Fruit fly (Drosophila melanogaster) Kc167 (cell line): ENCODE results near the gene CG3819.

Experiments
- Myc ChIP-seq: fragments of >200 bp; optimal IDR thresholded peaks from 2 replicates; lab custom pipeline; 2017; ENCODE audit warnings: missing external identifiers
- Sin3A ChIP-seq: fragments of >200 bp; optimal IDR thresholded peaks from 2 replicates; lab custom pipeline; 2018; ENCODE audit warnings: missing external identifiers
- h ChIP-seq: fragments of >200 bp; optimal IDR thresholded peaks from 3 replicates; lab custom pipeline; 2018; ENCODE audit warnings: missing external identifiers
- insv ChIP-seq: fragments of >200 bp; optimal IDR thresholded peaks from 3 replicates; lab custom pipeline; 2018; ENCODE audit warnings: missing external identifiers
- psq ChIP-seq: fragments of >200 bp; optimal IDR thresholded peaks from 2 replicates; lab custom pipeline; 2017; ENCODE audit warnings: missing external identifiers
- ttk ChIP-seq: sonication (Bioruptor generic); optimal IDR thresholded peaks from 2 replicates; lab custom pipeline; 2017; ENCODE audit warnings: missing external identifiers

Gene CG3819

dm6 chr3L:18922086-18922485 is at the start of gene CG3819:
CG3819 (minus strand) TSS chr3L:18922108.
- TF ChIP-seq Sin3A (lab: Kevin White, UChicago) (no peak), psq (lab: Kevin White, UChicago) (no peak), insv (lab: Kevin White, UChicago) (no peak), Myc (lab: Kevin White, UChicago) (no peak), ttk (lab: Kevin White, UChicago) (no peak)

- no peak for TF ChIP-seq insv (lab: Kevin White, UChicago)
- TF ChIP-seq h (lab: Kevin White, UChicago) = no peak
- TF ChIP-seq Sin3A (lab: Kevin White, UChicago) = no peak
- TF ChIP-seq psq (lab: Kevin White, UChicago) = no peak
- TF ChIP-seq ttk (lab: Kevin White, UChicago) = no peak
- no peak for TF ChIP-seq Myc (lab: Kevin White, UChicago)
Measured at dm6 chr3L:18968193-18968969, 46.5 kb upstream of the CG3819 start.

- TF ChIP-seq Sin3A (lab: Kevin White, UChicago) = no peak
- no peak for TF ChIP-seq ttk (lab: Kevin White, UChicago)
Measured at dm6 chr3L:18957032-18957431, 35.1 kb upstream of the CG3819 start.

dm6 chr3L:18952399-18952798 is 30.5 kb upstream of the CG3819 start:
- TF ChIP-seq insv (lab: Kevin White, UChicago) (no peak), psq (lab: Kevin White, UChicago) (no peak), Myc (lab: Kevin White, UChicago) (no peak), h (lab: Kevin White, UChicago) (no peak), ttk (lab: Kevin White, UChicago) (no peak)

- TF ChIP-seq ttk (lab: Kevin White, UChicago) = no peak
- TF ChIP-seq h (lab: Kevin White, UChicago) = no peak
- no peak for TF ChIP-seq Sin3A (lab: Kevin White, UChicago)
- TF ChIP-seq insv (lab: Kevin White, UChicago) = no peak
- no peak for TF ChIP-seq Myc (lab: Kevin White, UChicago)
- TF ChIP-seq psq (lab: Kevin White, UChicago) = no peak
Measured at dm6 chr3L:18950359-18950758, 28.5 kb upstream of the CG3819 start, which contains the start of gene CG6836. CG6836 (plus strand) TSS chr3L:18950629.

- TF ChIP-seq ttk (lab: Kevin White, UChicago) (no peak), Sin3A (lab: Kevin White, UChicago) (no peak), h (lab: Kevin White, UChicago) (no peak), insv (lab: Kevin White, UChicago) (no peak), Myc (lab: Kevin White, UChicago) (no peak), psq (lab: Kevin White, UChicago) (no peak)
Measured at dm6 chr3L:18949137-18949536, 27.2 kb upstream of the CG3819 start.

dm6 chr3L:18946956-18947355 is 25.0 kb upstream of the CG3819 start:
- TF ChIP-seq ttk (lab: Kevin White, UChicago) = no peak
- no peak for TF ChIP-seq psq (lab: Kevin White, UChicago)
- no peak for TF ChIP-seq h (lab: Kevin White, UChicago)
- TF ChIP-seq insv (lab: Kevin White, UChicago) = no peak
- no peak for TF ChIP-seq Sin3A (lab: Kevin White, UChicago)
- no peak for TF ChIP-seq Myc (lab: Kevin White, UChicago)

- TF ChIP-seq insv (lab: Kevin White, UChicago) = no peak
- no peak for TF ChIP-seq psq (lab: Kevin White, UChicago)
- no peak for TF ChIP-seq Sin3A (lab: Kevin White, UChicago)
- TF ChIP-seq Myc (lab: Kevin White, UChicago) = no peak
- no peak for TF ChIP-seq h (lab: Kevin White, UChicago)
- TF ChIP-seq ttk (lab: Kevin White, UChicago) = no peak
Measured at dm6 chr3L:18945938-18946337, 24.0 kb upstream of the CG3819 start, which contains the start of gene CG32204. CG32204 (minus strand) TSS chr3L:18946038.

- TF ChIP-seq psq (lab: Kevin White, UChicago) = no peak
- TF ChIP-seq h (lab: Kevin White, UChicago) = no peak
- TF ChIP-seq insv (lab: Kevin White, UChicago) = no peak
- no peak for TF ChIP-seq ttk (lab: Kevin White, UChicago)
- TF ChIP-seq Myc (lab: Kevin White, UChicago) = no peak
- no peak for TF ChIP-seq Sin3A (lab: Kevin White, UChicago)
Measured at dm6 chr3L:18924790-18925189, 2.9 kb upstream of the CG3819 start, which contains the start of gene CG43049. CG43049 (plus strand) TSS chr3L:18925090.

dm6 chr3L:18920219-18920618 is 1.7 kb downstream of the CG3819 start, which contains the start of gene CG18223:
CG18223 (minus strand) TSS chr3L:18920319.
- TF ChIP-seq insv (lab: Kevin White, UChicago) (no peak), ttk (lab: Kevin White, UChicago) (no peak), Myc (lab: Kevin White, UChicago) (no peak)

- no peak for TF ChIP-seq Sin3A (lab: Kevin White, UChicago)
- TF ChIP-seq ttk (lab: Kevin White, UChicago) = no peak
- TF ChIP-seq insv (lab: Kevin White, UChicago) = no peak
- TF ChIP-seq h (lab: Kevin White, UChicago) = no peak
- no peak for TF ChIP-seq psq (lab: Kevin White, UChicago)
- TF ChIP-seq Myc (lab: Kevin White, UChicago) = no peak
Measured at dm6 chr3L:18917281-18917680, 4.6 kb downstream of the CG3819 start, which contains the start of gene CG6839. CG6839 (plus strand) TSS chr3L:18917581.
